Fruit fly (Drosophila melanogaster) whole organism, embryonic: ENCODE measurements around the gene CG13001.

Experiments used
- Asciz ChIP-seq: fragments of 200-800 bp; sonication (Bioruptor generic); optimal IDR thresholded peaks from 2 replicates; lab custom pipeline; 2017; ENCODE audit warnings: missing biosample characterization, mild to moderate bottlenecking, missing genetic modification characterization, missing genetic modification reagents
- Blimp-1 ChIP-seq: fragments of 200-800 bp; sonication (Bioruptor generic); optimal IDR thresholded peaks from 3 replicates; lab custom pipeline; 2018; ENCODE audit warnings: missing biosample characterization, missing genetic modification characterization, mild to moderate bottlenecking, moderate library complexity, missing genetic modification reagents
- CG10462 ChIP-seq: fragments of 200-800 bp; sonication (Bioruptor generic); optimal IDR thresholded peaks from 2 replicates; lab custom pipeline; 2016; ENCODE audit warnings: missing biosample characterization, missing genetic modification characterization
- CG14710 ChIP-seq: fragments of 200-800 bp; sonication (Bioruptor generic); optimal IDR thresholded peaks from 3 replicates; lab custom pipeline; 2019; ENCODE audit warnings: missing biosample characterization, mild to moderate bottlenecking, missing genetic modification characterization, moderate library complexity
- CG15514 ChIP-seq: fragments of 200-800 bp; sonication (Bioruptor generic); optimal IDR thresholded peaks from 3 replicates; lab custom pipeline; 2017; ENCODE audit warnings: missing biosample characterization, missing genetic modification characterization, mild to moderate bottlenecking, moderate library complexity, missing genetic modification reagents
- CG2129 ChIP-seq: fragments of 200-800 bp; sonication (Bioruptor generic); IDR thresholded peaks from 2 replicates; pipeline ENCODE4 v1.3.6; 2022; ENCODE audit warnings: missing biosample characterization, missing genetic modification characterization; ENCODE audit not compliant: partially characterized antibody
- CG2678 ChIP-seq: fragments of 200-800 bp; sonication (Bioruptor generic); optimal IDR thresholded peaks from 3 replicates; lab custom pipeline; 2019; ENCODE audit warnings: missing biosample characterization, mild to moderate bottlenecking, missing genetic modification characterization, moderate library complexity
- CG30020 ChIP-seq: fragments of 200-800 bp; optimal IDR thresholded peaks from 2 replicates; lab custom pipeline; 2019; ENCODE audit warnings: missing biosample characterization, mild to moderate bottlenecking, missing genetic modification characterization, moderate library complexity
- CG32767 ChIP-seq: fragments of 200-800 bp; sonication (Bioruptor generic); IDR thresholded peaks from 2 replicates; pipeline ENCODE4 v1.3.6; 2022; ENCODE audit warnings: missing biosample characterization, missing genetic modification characterization
- CG33213 ChIP-seq: fragments of 200-800 bp; sonication (Bioruptor generic); optimal IDR thresholded peaks from 3 replicates; lab custom pipeline; 2016; ENCODE audit warnings: missing biosample characterization, missing genetic modification characterization
- CG34376 ChIP-seq: fragments of 200-800 bp; sonication (Bioruptor generic); optimal IDR thresholded peaks from 2 replicates; lab custom pipeline; 2018; ENCODE audit warnings: missing biosample characterization, mild to moderate bottlenecking, missing genetic modification characterization
- CG5180 ChIP-seq: fragments of 200-800 bp; sonication (Bioruptor generic); optimal IDR thresholded peaks from 3 replicates; lab custom pipeline; 2017; ENCODE audit warnings: missing biosample characterization, missing genetic modification characterization, mild to moderate bottlenecking, moderate library complexity, missing genetic modification reagents
- CG6254 ChIP-seq: fragments of 200-800 bp; sonication (Bioruptor generic); optimal IDR thresholded peaks from 3 replicates; lab custom pipeline; 2017; ENCODE audit warnings: mild to moderate bottlenecking, missing biosample characterization, missing genetic modification reagents, missing genetic modification characterization
- CG6683 ChIP-seq: fragments of 200-800 bp; sonication (Bioruptor generic); optimal IDR thresholded peaks from 2 replicates; lab custom pipeline; 2017; ENCODE audit warnings: missing biosample characterization, mild to moderate bottlenecking, missing genetic modification characterization, missing genetic modification reagents
- CG6791 ChIP-seq: fragments of 200-800 bp; sonication (Bioruptor generic); IDR thresholded peaks from 3 replicates; pipeline ENCODE4 v1.3.6; 2022; ENCODE audit warnings: missing biosample characterization, missing genetic modification characterization; ENCODE audit not compliant: partially characterized antibody
- CG7963 ChIP-seq: fragments of 200-800 bp; sonication (Bioruptor generic); IDR thresholded peaks from 3 replicates; pipeline ENCODE4 v1.3.6; 2022; ENCODE audit warnings: missing biosample characterization, missing genetic modification characterization; ENCODE audit not compliant: partially characterized antibody
- CG8290 ChIP-seq, 3 experiments: fragments of 200-800 bp; sonication (Bioruptor generic); optimal IDR thresholded peaks; 2 replicates each; lab custom pipeline; 2016 to 2019; ENCODE audit warnings: missing biosample characterization in 3 of 3, missing genetic modification characterization in 3 of 3, mild to moderate bottlenecking in 2 of 3, moderate library complexity in 1 of 3
- CG9797 ChIP-seq: fragments of 200-800 bp; sonication (Bioruptor generic); optimal IDR thresholded peaks from 3 replicates; lab custom pipeline; 2018; ENCODE audit warnings: missing biosample characterization, mild to moderate bottlenecking, missing genetic modification characterization
- CG9932 ChIP-seq: fragments of 200-800 bp; sonication (Bioruptor generic); IDR thresholded peaks from 2 replicates; pipeline ENCODE4 v1.3.6; 2022; ENCODE audit warnings: missing biosample characterization, missing genetic modification characterization
- CoRest ChIP-seq: fragments of 200-800 bp; sonication (Bioruptor generic); optimal IDR thresholded peaks from 3 replicates; lab custom pipeline; 2018; ENCODE audit warnings: missing biosample characterization, mild to moderate bottlenecking, missing genetic modification characterization, moderate library complexity
- Doc3 ChIP-seq: fragments of 200-800 bp; sonication (Bioruptor generic); IDR thresholded peaks from 3 replicates; pipeline ENCODE4 v1.3.6; 2022; ENCODE audit warnings: missing biosample characterization, missing genetic modification characterization; ENCODE audit not compliant: partially characterized antibody
- Dref ChIP-seq: fragments of 200-800 bp; sonication (Bioruptor generic); IDR thresholded peaks from 2 replicates; pipeline ENCODE4 v1.3.6; 2022; ENCODE audit warnings: missing biosample characterization, missing genetic modification characterization
- Drgx ChIP-seq: fragments of 200-800 bp; sonication (Bioruptor generic); IDR thresholded peaks from 2 replicates; pipeline ENCODE4 v1.3.6; 2022; ENCODE audit warnings: missing biosample characterization, missing genetic modification characterization
- E2f2 ChIP-seq: fragments of 200-800 bp; sonication (Bioruptor generic); IDR thresholded peaks from 2 replicates; pipeline ENCODE4 v1.3.6; 2022; ENCODE audit warnings: missing biosample characterization, missing genetic modification characterization
- GATAe ChIP-seq: fragments of 200-800 bp; sonication (Bioruptor generic); conservative IDR thresholded peaks from 2 replicates; pipeline ENCODE4 v1.3.6; 2022; ENCODE audit warnings: missing biosample characterization, missing genetic modification characterization
- HHEX ChIP-seq: fragments of 200-800 bp; sonication (Bioruptor generic); optimal IDR thresholded peaks from 3 replicates; lab custom pipeline; 2017; ENCODE audit warnings: missing biosample characterization, mild to moderate bottlenecking, missing genetic modification characterization, missing genetic modification reagents
- HLH4C ChIP-seq: fragments of 200-800 bp; sonication (Bioruptor generic); IDR thresholded peaks from 3 replicates; pipeline ENCODE4 v1.3.6; 2022; ENCODE audit warnings: missing biosample characterization, missing genetic modification characterization; ENCODE audit not compliant: partially characterized antibody
- HmgZ ChIP-seq: fragments of 200-800 bp; sonication (Bioruptor generic); optimal IDR thresholded peaks from 2 replicates; lab custom pipeline; 2018; ENCODE audit warnings: missing biosample characterization, mild to moderate bottlenecking, missing genetic modification characterization
- Hmr ChIP-seq: fragments of 200-800 bp; sonication (Bioruptor generic); optimal IDR thresholded peaks from 3 replicates; lab custom pipeline; 2017; ENCODE audit warnings: mild to moderate bottlenecking, missing biosample characterization, missing genetic modification reagents, missing genetic modification characterization
- Lim3 ChIP-seq: fragments of 200-800 bp; sonication (Bioruptor generic); IDR thresholded peaks from 2 replicates; pipeline ENCODE4 v1.3.6; 2022; ENCODE audit warnings: missing biosample characterization, missing genetic modification characterization
- Myb ChIP-seq: fragments of 200-800 bp; sonication (Bioruptor generic); optimal IDR thresholded peaks from 2 replicates; lab custom pipeline; 2016; ENCODE audit warnings: missing biosample characterization, missing genetic modification characterization
- Optix ChIP-seq: fragments of 200-800 bp; sonication (Bioruptor generic); IDR thresholded peaks from 3 replicates; pipeline ENCODE4 v1.3.6; 2022; ENCODE audit warnings: missing biosample characterization, missing genetic modification characterization
- Pdp1 ChIP-seq, 2 experiments: fragments of 200-800 bp; sonication (Bioruptor generic); optimal IDR thresholded peaks; 3 replicates each; lab custom pipeline; 2016; ENCODE audit warnings: missing biosample characterization in 2 of 2, missing genetic modification characterization in 2 of 2, mild to moderate bottlenecking in 1 of 2, moderate library complexity in 1 of 2
- Sry-δ ChIP-seq: fragments of 200-800 bp; sonication (Bioruptor generic); optimal IDR thresholded peaks from 2 replicates; lab custom pipeline; 2016; ENCODE audit warnings: missing biosample characterization, missing genetic modification characterization
- ap ChIP-seq: fragments of 200-800 bp; sonication (Bioruptor generic); IDR thresholded peaks from 2 replicates; pipeline ENCODE4 v1.3.6; 2022; ENCODE audit warnings: missing biosample characterization, missing genetic modification characterization
- emc ChIP-seq: fragments of 200-800 bp; sonication (Bioruptor generic); optimal IDR thresholded peaks from 2 replicates; lab custom pipeline; 2016; ENCODE audit warnings: missing biosample characterization, missing genetic modification characterization
- gfzf ChIP-seq: fragments of 200-800 bp; sonication (Bioruptor generic); optimal IDR thresholded peaks from 2 replicates; lab custom pipeline; 2016; ENCODE audit warnings: missing biosample characterization, mild to moderate bottlenecking, missing genetic modification characterization, moderate library complexity
- inv ChIP-seq: fragments of 200-800 bp; sonication (Bioruptor generic); IDR thresholded peaks from 2 replicates; pipeline ENCODE4 v1.3.6; 2022; ENCODE audit warnings: missing biosample characterization, missing genetic modification characterization; ENCODE audit not compliant: partially characterized antibody
- nau ChIP-seq: fragments of 200-800 bp; sonication (Bioruptor generic); optimal IDR thresholded peaks from 3 replicates; lab custom pipeline; 2017; ENCODE audit warnings: missing biosample characterization, mild to moderate bottlenecking, missing genetic modification characterization, missing genetic modification reagents
- nerfin-2 ChIP-seq: fragments of 200-800 bp; sonication (Bioruptor generic); IDR thresholded peaks from 2 replicates; pipeline ENCODE4 v1.3.6; 2022; ENCODE audit warnings: missing biosample characterization, missing genetic modification characterization; ENCODE audit not compliant: partially characterized antibody
- pros ChIP-seq: fragments of 200-800 bp; sonication (Bioruptor generic); optimal IDR thresholded peaks from 3 replicates; lab custom pipeline; 2019; ENCODE audit warnings: missing biosample characterization, mild to moderate bottlenecking, missing genetic modification characterization, moderate library complexity
- psq ChIP-seq: fragments of 200-800 bp; sonication (Bioruptor generic); optimal IDR thresholded peaks from 2 replicates; lab custom pipeline; 2017; ENCODE audit warnings: missing biosample characterization, missing genetic modification characterization
- pum ChIP-seq: fragments of 200-800 bp; sonication (Bioruptor generic); optimal IDR thresholded peaks from 2 replicates; lab custom pipeline; 2016; ENCODE audit warnings: missing biosample characterization, missing genetic modification characterization
- pzg ChIP-seq: fragments of 200-800 bp; sonication (Bioruptor generic); optimal IDR thresholded peaks from 3 replicates; lab custom pipeline; 2018; ENCODE audit warnings: missing biosample characterization, mild to moderate bottlenecking, missing genetic modification characterization, moderate library complexity
- slp2 ChIP-seq: fragments of 200-800 bp; sonication (Bioruptor generic); optimal IDR thresholded peaks from 2 replicates; lab custom pipeline; 2016; ENCODE audit warnings: missing biosample characterization, missing genetic modification characterization
- twi ChIP-seq: fragments of 200-800 bp; optimal IDR thresholded peaks from 2 replicates; lab custom pipeline; 2019; ENCODE audit warnings: missing biosample characterization, mild to moderate bottlenecking, missing genetic modification characterization, moderate library complexity
- unc-4 ChIP-seq: fragments of 200-800 bp; sonication (Bioruptor generic); IDR thresholded peaks from 2 replicates; pipeline ENCODE4 v1.3.6; 2022; ENCODE audit warnings: missing biosample characterization, missing genetic modification characterization; ENCODE audit not compliant: partially characterized antibody

CG13001 gene

DNA sequence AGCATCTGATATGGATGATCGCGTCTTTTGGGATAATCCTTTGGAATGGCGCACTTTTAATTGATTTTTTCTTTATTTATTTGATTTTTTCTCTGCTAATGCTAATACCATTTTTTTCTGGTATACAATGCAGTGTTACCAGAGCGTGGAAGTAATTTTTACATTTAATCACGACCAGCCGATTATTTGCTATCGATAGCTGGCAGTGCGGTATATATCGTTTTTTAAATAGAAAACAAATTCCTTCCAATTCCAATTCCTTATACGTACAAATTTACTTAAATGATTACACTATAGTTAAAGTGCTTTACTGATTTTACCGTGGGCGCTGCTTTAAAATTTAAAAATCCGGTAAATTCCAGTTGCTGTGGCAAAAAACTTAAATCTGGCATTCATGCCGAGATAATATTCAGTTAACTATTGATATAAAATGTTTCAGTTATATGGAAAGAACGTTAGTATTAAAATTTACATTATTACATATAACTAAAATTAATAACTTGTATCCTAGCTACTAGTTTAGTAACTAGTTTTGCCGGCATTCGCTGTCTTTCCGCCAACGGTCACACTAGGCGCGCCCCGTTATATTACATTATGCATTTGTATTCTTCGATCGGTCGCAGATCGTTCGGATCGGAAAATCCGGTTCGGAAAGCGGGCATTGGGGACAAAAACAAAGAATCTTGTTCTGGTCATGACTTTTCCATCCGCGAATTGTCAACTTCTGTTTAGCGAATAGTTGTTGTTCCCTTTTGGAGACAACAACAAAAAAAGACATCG, at the start of gene CG13001, which contains the start of gene RhoGAP15B (continued):
- no peak for TF ChIP-seq Myb (GFP tag; lab: Kevin White, UChicago)
- peak; percentile 71 for TF ChIP-seq inv (GFP tag; lab: Robert Waterston, UW)
- no peak for TF ChIP-seq ap (GFP tag; lab: Robert Waterston, UW)
- no peak for TF ChIP-seq slp2 (GFP tag; lab: Kevin White, UChicago)
- TF ChIP-seq CG2129 (GFP tag; lab: Robert Waterston, UW), result peak; percentile 23; the same call in 1 of the 2 replicates
- TF ChIP-seq unc-4 (GFP tag; lab: Robert Waterston, UW), result peak; percentile 68
- TF ChIP-seq pros (GFP tag; lab: Kevin White, UChicago), result no peak
- TF ChIP-seq Dref (GFP tag; lab: Robert Waterston, UW), result peak; percentile 73
- peak; percentile 72 for TF ChIP-seq HLH4C (GFP tag; lab: Robert Waterston, UW)
- TF ChIP-seq CG14710 (tag; lab: Kevin White, UChicago), result peak; percentile 37
- TF ChIP-seq CG6254 (GFP tag; lab: Kevin White, UChicago), result no peak
- TF ChIP-seq Pdp1 (GFP tag; optimal IDR thresholded peaks at IDR 0.05; lab: Kevin White, UChicago), result peak in 1 of 2 experiments; percentile 36
- peak; percentile 80 for TF ChIP-seq gfzf
- no peak for TF ChIP-seq CG8290 (GFP tag; optimal IDR thresholded peaks at IDR 0.05; lab: Kevin White, UChicago)
- peak in 1 of 2 experiments; percentile 38 for TF ChIP-seq CG8290 (tag; optimal IDR thresholded peaks at IDR 0.05; lab: Kevin White, UChicago)
- TF ChIP-seq CoRest (tag; lab: Kevin White, UChicago), result peak; percentile 18
- peak; percentile 67 for TF ChIP-seq E2f2 (GFP tag; lab: Robert Waterston, UW)
- TF ChIP-seq psq (GFP tag; lab: Kevin White, UChicago), result no peak
- TF ChIP-seq Doc3 (GFP tag; lab: Robert Waterston, UW), result peak; percentile 58; the same call in 1 of the 3 replicates
- TF ChIP-seq Blimp-1 (GFP tag; lab: Kevin White, UChicago), result no peak
- peak; percentile 28; the same call in 1 of the 2 replicates for TF ChIP-seq CG32767
- TF ChIP-seq CG7963 (GFP tag; lab: Robert Waterston, UW), result peak; percentile 61
- TF ChIP-seq CG15514 (GFP tag; lab: Kevin White, UChicago), result peak; percentile 25
- peak; percentile 83 for TF ChIP-seq CG6791 (GFP tag; lab: Robert Waterston, UW)
- TF ChIP-seq pzg, result peak; percentile 54
- TF ChIP-seq GATAe (GFP tag; lab: Robert Waterston, UW), result no peak
- TF ChIP-seq Hmr (GFP tag; lab: Kevin White, UChicago), result no peak
- peak; percentile 56 for TF ChIP-seq Sry-δ (GFP tag; lab: Kevin White, UChicago)
- TF ChIP-seq CG2678, result no peak
- no peak for TF ChIP-seq CG10462 (GFP tag; lab: Kevin White, UChicago)
- no peak for TF ChIP-seq Asciz (GFP tag; lab: Kevin White, UChicago)
- no peak for TF ChIP-seq pum
- TF ChIP-seq HHEX (GFP tag; lab: Kevin White, UChicago), result no peak
- TF ChIP-seq CG9932 (GFP tag; lab: Robert Waterston, UW), result no peak
- TF ChIP-seq CG5180, result no peak
- peak; percentile 59 for TF ChIP-seq nerfin-2 (GFP tag; lab: Robert Waterston, UW)
- TF ChIP-seq Optix, result no peak
- no peak for TF ChIP-seq emc (GFP tag; lab: Kevin White, UChicago)
- TF ChIP-seq nau, result no peak
- no peak for TF ChIP-seq twi (tag; lab: Kevin White, UChicago)
- no peak for TF ChIP-seq CG6683 (GFP tag; lab: Kevin White, UChicago)
- TF ChIP-seq Lim3 (GFP tag; lab: Robert Waterston, UW), result no peak
- TF ChIP-seq CG33213 (GFP tag; lab: Kevin White, UChicago), result no peak
- TF ChIP-seq CG34376 (GFP tag; lab: Kevin White, UChicago), result no peak
- no peak for TF ChIP-seq HmgZ (tag; lab: Kevin White, UChicago)
- TF ChIP-seq CG30020, result peak; percentile 39
- TF ChIP-seq CG9797 (GFP tag; lab: Kevin White, UChicago), result peak; percentile 62
- no peak for TF ChIP-seq Drgx (GFP tag; lab: Robert Waterston, UW)
